Worm (Caenorhabditis elegans): ENCODE results near the gene F09E5.11.

ce11 chrII:5340672-5341568, 17.1 kb downstream of the F09E5.11 start:
- TF ChIP-seq him-1 (tag; optimal IDR thresholded peaks at IDR 0.05) = peak; percentile 60
- no peak for TF ChIP-seq dao-5 (tag; optimal IDR thresholded peaks at IDR 0.05)
- TF ChIP-seq W03F9.2 (tag; optimal IDR thresholded peaks at IDR 0.05) = no peak
